Worm (Caenorhabditis elegans) whole organism, L4 larva: Measurements from ENCODE around the gene R01E6.2.
A peak's percentile ranks its signal among the peaks of the same experiment; 100 is the strongest.

Experiments used
- F37D6.2 ChIP-seq: sonication (generic microtip); optimal IDR thresholded peaks from 2 replicates; lab custom pipeline; 2016; ENCODE audit warnings: mild to moderate bottlenecking, missing genetic modification characterization, missing compliant biosample characterization
- F49E8.2 ChIP-seq: sonication (generic microtip); optimal IDR thresholded peaks from 2 replicates; lab custom pipeline; 2016; ENCODE audit warnings: missing compliant biosample characterization, mild to moderate bottlenecking, missing genetic modification characterization, borderline replicate concordance
- R02D3.7 ChIP-seq: fragments of 150-350 bp; sonication (generic microtip); optimal IDR thresholded peaks from 3 replicates; lab custom pipeline; 2014; ENCODE audit warnings: missing biosample characterization, missing genetic modification characterization
- T20F7.1 ChIP-seq: fragments of 200-800 bp; sonication (Bioruptor generic); optimal IDR thresholded peaks from 2 replicates; lab custom pipeline; 2018; ENCODE audit warnings: mild to moderate bottlenecking, missing genetic modification characterization, missing compliant biosample characterization
- T26A8.4 ChIP-seq: fragments of 200-800 bp; sonication (Bioruptor generic); IDR thresholded peaks from 2 replicates; pipeline ENCODE4 v1.3.6; 2022; ENCODE audit warnings: missing genetic modification characterization, missing compliant biosample characterization
- Y5F2A.4 ChIP-seq: fragments of 200-800 bp; sonication (Bioruptor generic); optimal IDR thresholded peaks from 2 replicates; lab custom pipeline; 2018; ENCODE audit warnings: mild to moderate bottlenecking, missing genetic modification characterization, missing compliant biosample characterization
- Y75B8A.6 ChIP-seq: fragments of 200-800 bp; sonication (Bioruptor generic); IDR thresholded peaks from 2 replicates; pipeline ENCODE4 v1.3.6; 2022; ENCODE audit warnings: missing genetic modification reagents, missing genetic modification characterization, missing compliant biosample characterization
- ZK337.2 ChIP-seq: fragments of 200-800 bp; sonication (Bioruptor generic); IDR thresholded peaks from 2 replicates; pipeline ENCODE4 v1.3.6; 2022; ENCODE audit warnings: missing genetic modification reagents, missing genetic modification characterization, missing compliant biosample characterization
- aha-1 ChIP-seq: fragments of 150-350 bp; peaks from one replicate; lab custom pipeline; 2014; ENCODE audit warnings: missing biosample characterization, missing genetic modification characterization
- aly-2 ChIP-seq: sonication (generic microtip); optimal IDR thresholded peaks from 2 replicates; lab custom pipeline; 2018; ENCODE audit warnings: missing biosample characterization, missing genetic modification characterization
- ces-1 ChIP-seq: fragments of 150-350 bp; sonication (generic microtip); optimal IDR thresholded peaks from 4 replicates; lab custom pipeline; 2014; ENCODE audit warnings: missing biosample characterization, missing genetic modification reagents, missing genetic modification characterization
- daf-16 ChIP-seq, 3 experiments: sonication (generic microtip); optimal IDR thresholded peaks; 2 replicates each; lab custom pipeline; 2016 to 2017; ENCODE audit warnings: missing genetic modification characterization in 3 of 3, missing genetic modification reagents in 3 of 3, mild to moderate bottlenecking in 2 of 3, missing compliant biosample characterization in 2 of 3, missing biosample characterization in 1 of 3, moderate library complexity in 1 of 3
- daf-19 ChIP-seq: fragments of 200-800 bp; sonication (Bioruptor generic); conservative IDR thresholded peaks from 2 replicates; pipeline ENCODE4 v1.3.6; 2022; ENCODE audit warnings: missing genetic modification characterization, missing compliant biosample characterization
- dmd-8 ChIP-seq: fragments of 200-800 bp; sonication (Bioruptor generic); IDR thresholded peaks from 2 replicates; pipeline ENCODE4 v1.3.6; 2022; ENCODE audit warnings: missing genetic modification characterization, missing compliant biosample characterization
- dmd-9 ChIP-seq: fragments of 200-800 bp; sonication (Bioruptor generic); IDR thresholded peaks from 2 replicates; pipeline ENCODE4 v1.3.6; 2022; ENCODE audit warnings: missing genetic modification reagents, missing genetic modification characterization, missing compliant biosample characterization
- dpl-1 ChIP-seq: fragments of 150-350 bp; optimal IDR thresholded peaks from 2 replicates; lab custom pipeline; 2014; ENCODE audit warnings: missing biosample characterization, missing genetic modification reagents, missing genetic modification characterization
- dve-1 ChIP-seq: sonication (generic microtip); optimal IDR thresholded peaks from 2 replicates; lab custom pipeline; 2017; ENCODE audit warnings: antibody characterized with exemption, mild to moderate bottlenecking, missing genetic modification characterization, missing compliant biosample characterization; ENCODE audit not compliant: insufficient read depth
- egl-43 ChIP-seq: fragments of 200-800 bp; sonication (Bioruptor generic); IDR thresholded peaks from 2 replicates; pipeline ENCODE4 v1.3.6; 2022; ENCODE audit warnings: missing genetic modification reagents, missing genetic modification characterization, missing compliant biosample characterization
- hif-1 ChIP-seq, 2 experiments: sonication (generic microtip); optimal IDR thresholded peaks; 2 replicates each; lab custom pipeline; 2016 to 2017; ENCODE audit warnings: missing compliant biosample characterization in 2 of 2, missing genetic modification characterization in 2 of 2, missing genetic modification reagents in 2 of 2, missing genotype in 2 of 2, mild to moderate bottlenecking in 1 of 2
- hlh-30 ChIP-seq: sonication (generic microtip); optimal IDR thresholded peaks from 2 replicates; lab custom pipeline; 2017; ENCODE audit warnings: antibody characterized with exemption, mild to moderate bottlenecking, missing genetic modification characterization, missing compliant biosample characterization; ENCODE audit not compliant: insufficient read depth
- jun-1 ChIP-seq: fragments of 150-350 bp; optimal IDR thresholded peaks from 2 replicates; lab custom pipeline; 2014; ENCODE audit warnings: missing biosample characterization, missing genetic modification reagents, missing genetic modification characterization
- lin-13 ChIP-seq: fragments of 150-350 bp; optimal IDR thresholded peaks from 2 replicates; lab custom pipeline; 2014; ENCODE audit warnings: missing biosample characterization, missing genetic modification reagents, missing genetic modification characterization
- lir-3 ChIP-seq: sonication (generic microtip); optimal IDR thresholded peaks from 2 replicates; lab custom pipeline; 2016; ENCODE audit warnings: mild to moderate bottlenecking, missing genetic modification characterization, missing compliant biosample characterization
- mdl-1 ChIP-seq, 2 experiments: fragments of 150-350 bp in 1 of 2; sonication (generic microtip) in 1 of 2; optimal IDR thresholded peaks; 2 replicates each; lab custom pipeline; 2014 to 2017; ENCODE audit warnings: missing biosample characterization in 2 of 2, missing genetic modification characterization in 2 of 2
- mep-1 ChIP-seq: fragments of 150-350 bp; sonication (generic microtip); optimal IDR thresholded peaks from 3 replicates; lab custom pipeline; 2014; ENCODE audit warnings: missing biosample characterization, missing genetic modification characterization
- mes-2 ChIP-seq: sonication (generic microtip); optimal IDR thresholded peaks from 2 replicates; lab custom pipeline; 2016; ENCODE audit warnings: missing genotype, mild to moderate bottlenecking, missing genetic modification characterization, missing compliant biosample characterization; ENCODE audit not compliant: poor library complexity, severe bottlenecking
- mxl-2 ChIP-seq: fragments of 200-800 bp; sonication (Bioruptor generic); conservative IDR thresholded peaks from 2 replicates; pipeline ENCODE4 v1.3.6; 2022; ENCODE audit warnings: missing genetic modification reagents, missing genetic modification characterization, missing compliant biosample characterization
- mxl-3 ChIP-seq: fragments of 200-800 bp; sonication (Bioruptor generic); optimal IDR thresholded peaks from 2 replicates; lab custom pipeline; 2018; ENCODE audit warnings: mild to moderate bottlenecking, missing genetic modification characterization, missing compliant biosample characterization
- nhr-102 ChIP-seq: sonication (generic microtip); optimal IDR thresholded peaks from 2 replicates; lab custom pipeline; 2016; ENCODE audit warnings: mild to moderate bottlenecking, missing genetic modification characterization, moderate library complexity, missing compliant biosample characterization
- nhr-25 ChIP-seq: sonication (generic microtip); optimal IDR thresholded peaks from 2 replicates; lab custom pipeline; 2017; ENCODE audit warnings: missing genetic modification characterization, mild to moderate bottlenecking, missing compliant biosample characterization, antibody characterized with exemption, moderate library complexity, borderline replicate concordance; ENCODE audit not compliant: insufficient read depth
- nhr-28 ChIP-seq: fragments of 150-350 bp; optimal IDR thresholded peaks from 2 replicates; lab custom pipeline; 2014; ENCODE audit warnings: missing biosample characterization, missing genetic modification characterization
- nhr-41 ChIP-seq: fragments of 200-800 bp; sonication (Bioruptor generic); IDR thresholded peaks from 2 replicates; pipeline ENCODE4 v1.3.6; 2022; ENCODE audit warnings: missing genetic modification reagents, missing genetic modification characterization, missing compliant biosample characterization
- nhr-42 ChIP-seq: fragments of 200-800 bp; sonication (Bioruptor generic); IDR thresholded peaks from 2 replicates; pipeline ENCODE4 v1.3.6; 2022; ENCODE audit warnings: missing genetic modification characterization, missing compliant biosample characterization
- nhr-48 ChIP-seq: sonication (generic microtip); optimal IDR thresholded peaks from 2 replicates; lab custom pipeline; 2016; ENCODE audit warnings: mild to moderate bottlenecking, missing genetic modification characterization, missing compliant biosample characterization
- nhr-6 ChIP-seq: fragments of 150-350 bp; optimal IDR thresholded peaks from 2 replicates; lab custom pipeline; 2014; ENCODE audit warnings: missing biosample characterization, missing genetic modification characterization
- nhr-76 ChIP-seq: fragments of 150-350 bp; optimal IDR thresholded peaks from 2 replicates; lab custom pipeline; 2014; ENCODE audit warnings: missing biosample characterization, missing genetic modification characterization
- pha-4 ChIP-seq, 2 experiments: fragments of 150-350 bp in 1 of 2; fragments of 200-800 bp in 1 of 2; sonication (Bioruptor generic) in 1 of 2; IDR thresholded peaks in 1 of 2; optimal IDR thresholded peaks in 1 of 2; 2 replicates each; pipeline versions ENCODE4 v1.3.6 to Lab custom; 2014 to 2022; ENCODE audit warnings: missing genetic modification characterization in 2 of 2, missing genetic modification reagents in 2 of 2, missing biosample characterization in 1 of 2, missing compliant biosample characterization in 1 of 2
- spr-1 ChIP-seq: sonication (generic microtip); optimal IDR thresholded peaks from 2 replicates; lab custom pipeline; 2016; ENCODE audit warnings: mild to moderate bottlenecking, missing genetic modification characterization, missing compliant biosample characterization
- tag-97 ChIP-seq: fragments of 200-800 bp; sonication (Bioruptor generic); IDR thresholded peaks from 2 replicates; pipeline ENCODE4 v1.3.6; 2022; ENCODE audit warnings: missing genetic modification characterization, missing compliant biosample characterization
- unc-130 ChIP-seq: sonication (generic microtip); optimal IDR thresholded peaks from 2 replicates; lab custom pipeline; 2016; ENCODE audit warnings: missing genetic modification reagents, missing genetic modification characterization, missing compliant biosample characterization
- zfp-2 ChIP-seq: sonication (generic microtip); optimal IDR thresholded peaks from 2 replicates; lab custom pipeline; 2016; ENCODE audit warnings: mild to moderate bottlenecking, missing genetic modification characterization, missing compliant biosample characterization
- zip-2 ChIP-seq: fragments of 150-350 bp; optimal IDR thresholded peaks from 2 replicates; lab custom pipeline; 2014; ENCODE audit warnings: missing biosample characterization, missing genetic modification characterization

R01E6.2 gene

ce11 chrX:13590688-13591087 lies 24.4 kb upstream of the R01E6.2 start (continued):
- TF ChIP-seq zfp-2 (tag; lab: Kevin White, UChicago) = no peak
- 0 out of 2 replicates have a peak, but pooled peaks have one; percentile 37 for TF ChIP-seq egl-43 (GFP tag; lab: Robert Waterston, UW)
- TF ChIP-seq lin-13 = no peak
- no peak for TF ChIP-seq F49E8.2 (tag; lab: Kevin White, UChicago)
- no peak for TF ChIP-seq nhr-28 (tag; lab: Kevin White, UChicago)
- TF ChIP-seq tag-97 (GFP tag; lab: Robert Waterston, UW) = no peak
- TF ChIP-seq R02D3.7 = no peak
- TF ChIP-seq dmd-8 (GFP tag; lab: Robert Waterston, UW) = 0 out of 2 replicates have a peak, but pooled peaks have one; percentile 52
- TF ChIP-seq mdl-1 (tag; optimal IDR thresholded peaks at IDR 0.05; lab: Kevin White, UChicago) = no peak
- no peak for TF ChIP-seq dmd-9 (GFP tag; lab: Robert Waterston, UW)

ce11 chrX:13589735-13590134 lies 23.4 kb upstream of the R01E6.2 start, which contains the start of gene col-9:
col-9 (plus strand) TSS chrX:13590035.
- no peak for TF ChIP-seq F37D6.2 (tag; lab: Kevin White, UChicago)
- TF ChIP-seq T26A8.4 = no peak
- no peak for TF ChIP-seq pha-4 (GFP tag; IDR thresholded peaks at IDR 0.05; lab: Robert Waterston, UW)
- no peak for TF ChIP-seq pha-4 (tag; optimal IDR thresholded peaks at IDR 0.05; lab: Kevin White, UChicago)
- TF ChIP-seq aly-2 (tag; lab: Kevin White, UChicago) = no peak
- TF ChIP-seq nhr-76 (tag; lab: Kevin White, UChicago) = no peak

- no peak for TF ChIP-seq mdl-1 (tag; optimal IDR thresholded peaks at IDR 0.05; lab: Kevin White, UChicago)
- no peak for TF ChIP-seq ZK337.2 (GFP tag; lab: Robert Waterston, UW)
- TF ChIP-seq mes-2 (tag; lab: Kevin White, UChicago) = peak; percentile 74
- no peak for TF ChIP-seq jun-1
- TF ChIP-seq lir-3 (tag; lab: Kevin White, UChicago) = no peak
- no peak for TF ChIP-seq unc-130 (GFP tag; lab: Kevin White, UChicago)
- no peak for TF ChIP-seq nhr-41 (GFP tag; lab: Robert Waterston, UW)
- TF ChIP-seq nhr-6 = no peak
- TF ChIP-seq dpl-1 (GFP tag; lab: Kevin White, UChicago) = peak; percentile 66
- peak in 1 of 2 experiments; percentile 24 for TF ChIP-seq hif-1 (tag; optimal IDR thresholded peaks at IDR 0.05; lab: Kevin White, UChicago)
- TF ChIP-seq daf-19 (GFP tag; lab: Robert Waterston, UW) = no peak
- TF ChIP-seq daf-16 (GFP tag; optimal IDR thresholded peaks at IDR 0.05; lab: Kevin White, UChicago) = no peak
- peak; percentile 25 for TF ChIP-seq daf-16 (tag; optimal IDR thresholded peaks at IDR 0.05; lab: Kevin White, UChicago)
- no peak for TF ChIP-seq ces-1 (GFP tag; lab: Kevin White, UChicago)
Measured at ce11 chrX:13584725-13585371, 18.5 kb upstream of the R01E6.2 start, which contains the start of gene unc-84. unc-84 (plus strand) TSS chrX:13584775.

- TF ChIP-seq nhr-48 (tag; lab: Kevin White, UChicago) (peak; percentile 39), mep-1 (tag; lab: Kevin White, UChicago) (peak; percentile 72), nhr-42 (GFP tag; lab: Robert Waterston, UW) (0 out of 2 replicates have a peak, but pooled peaks have one; percentile 28), aha-1 (tag; lab: Kevin White, UChicago) (peak; percentile 99), zip-2 (tag; lab: Kevin White, UChicago) (peak; percentile 4), dve-1 (tag; lab: Kevin White, UChicago) (peak; percentile 8), spr-1 (peak; percentile 1), ZK337.2 (GFP tag; lab: Robert Waterston, UW) (no peak), T20F7.1 (GFP tag; lab: Kevin White, UChicago) (no peak), mxl-3 (GFP tag; lab: Kevin White, UChicago) (peak; percentile 42), Y75B8A.6 (GFP tag; lab: Robert Waterston, UW) (no peak), mes-2 (tag; lab: Kevin White, UChicago) (peak; percentile 60), pha-4 (GFP tag; IDR thresholded peaks at IDR 0.05; lab: Robert Waterston, UW) (no peak), pha-4 (tag; optimal IDR thresholded peaks at IDR 0.05; lab: Kevin White, UChicago) (no peak), Y5F2A.4 (no peak), nhr-25 (tag; lab: Kevin White, UChicago) (peak; percentile 24), mdl-1 (tag; optimal IDR thresholded peaks at IDR 0.05; lab: Kevin White, UChicago) (peak in 1 of 2 experiments; percentile 47), mxl-2 (GFP tag; lab: Robert Waterston, UW) (no peak), nhr-102 (peak; percentile 65), hlh-30 (tag; lab: Kevin White, UChicago) (peak; percentile 61)
Measured at ce11 chrX:13583895-13584344, 17.6 kb upstream of the R01E6.2 start.
